Worm (Caenorhabditis elegans) whole organism, late embryonic: ENCODE results near the gene osta-1.

Source experiments
- C38D4.7 ChIP-seq: fragments of 200-800 bp; sonication (Bioruptor generic); optimal IDR thresholded peaks from 2 replicates; lab custom pipeline; 2018; ENCODE audit warnings: mild to moderate bottlenecking, missing genetic modification characterization, moderate library complexity, missing compliant biosample characterization
- F13H6.1 ChIP-seq: sonication (generic microtip); optimal IDR thresholded peaks from 2 replicates; lab custom pipeline; 2016; ENCODE audit warnings: missing genetic modification characterization, missing compliant biosample characterization
- K02D7.2 ChIP-seq: sonication (generic microtip); optimal IDR thresholded peaks from 2 replicates; lab custom pipeline; 2017; ENCODE audit warnings: mild to moderate bottlenecking, missing genetic modification characterization, missing compliant biosample characterization
- K09A11.1 ChIP-seq: sonication (generic microtip); optimal IDR thresholded peaks from 2 replicates; lab custom pipeline; 2017; ENCODE audit warnings: antibody characterized with exemption, mild to moderate bottlenecking, missing genetic modification characterization, missing compliant biosample characterization; ENCODE audit not compliant: insufficient read depth
- Y22D7AL.16 ChIP-seq: sonication (generic microtip); optimal IDR thresholded peaks from 2 replicates; lab custom pipeline; 2016; ENCODE audit warnings: missing genetic modification characterization, missing compliant biosample characterization
- ama-1 ChIP-seq: fragments of 150-350 bp; optimal IDR thresholded peaks from 2 replicates; lab custom pipeline; 2014
- ceh-18 ChIP-seq: sonication (generic microtip); optimal IDR thresholded peaks from 2 replicates; lab custom pipeline; 2016; ENCODE audit warnings: missing genetic modification characterization, missing compliant biosample characterization
- ceh-2 ChIP-seq: sonication (generic microtip); optimal IDR thresholded peaks from 2 replicates; lab custom pipeline; 2016; ENCODE audit warnings: missing genotype, missing genetic modification characterization, missing compliant biosample characterization
- ceh-22 ChIP-seq: sonication (generic microtip); optimal IDR thresholded peaks from 2 replicates; lab custom pipeline; 2017; ENCODE audit warnings: missing biosample characterization, missing genetic modification characterization
- ceh-24 ChIP-seq: sonication (generic microtip); optimal IDR thresholded peaks from 2 replicates; lab custom pipeline; 2016; ENCODE audit warnings: mild to moderate bottlenecking, missing genetic modification characterization, missing compliant biosample characterization
- ceh-30 ChIP-seq: fragments of 150-350 bp; optimal IDR thresholded peaks from 2 replicates; lab custom pipeline; 2014; ENCODE audit warnings: missing biosample characterization, missing genetic modification characterization
- ceh-34 ChIP-seq: sonication (generic microtip); optimal IDR thresholded peaks from 2 replicates; lab custom pipeline; 2016; ENCODE audit warnings: mild to moderate bottlenecking, missing genetic modification characterization, missing compliant biosample characterization
- ceh-45 ChIP-seq: fragments of 200-800 bp; sonication (Bioruptor generic); IDR thresholded peaks from 2 replicates; pipeline ENCODE4 v1.3.6; 2022; ENCODE audit warnings: missing genetic modification reagents, missing genetic modification characterization, missing compliant biosample characterization
- ceh-9 ChIP-seq: sonication (generic microtip); optimal IDR thresholded peaks from 2 replicates; lab custom pipeline; 2016; ENCODE audit warnings: mild to moderate bottlenecking, missing genetic modification characterization, inconsistent platforms, missing compliant biosample characterization
- dmd-4 ChIP-seq: sonication (generic microtip); optimal IDR thresholded peaks from 2 replicates; lab custom pipeline; 2016; ENCODE audit warnings: borderline replicate concordance, missing genetic modification characterization, missing compliant biosample characterization
- dve-1 ChIP-seq: sonication (generic microtip); optimal IDR thresholded peaks from 2 replicates; lab custom pipeline; 2017; ENCODE audit warnings: antibody characterized with exemption, mild to moderate bottlenecking, missing genetic modification characterization, missing compliant biosample characterization
- elt-2 ChIP-seq: sonication (generic microtip); optimal IDR thresholded peaks from 2 replicates; lab custom pipeline; 2016; ENCODE audit warnings: missing genetic modification reagents, missing genetic modification characterization, missing compliant biosample characterization
- ets-4 ChIP-seq: sonication (generic microtip); optimal IDR thresholded peaks from 2 replicates; lab custom pipeline; 2016; ENCODE audit warnings: missing genetic modification characterization, missing compliant biosample characterization
- eyg-1 ChIP-seq: sonication (generic microtip); optimal IDR thresholded peaks from 2 replicates; lab custom pipeline; 2016; ENCODE audit warnings: missing genotype, missing genetic modification characterization, missing compliant biosample characterization
- fkh-10 ChIP-seq: fragments of 150-350 bp; optimal IDR thresholded peaks from 2 replicates; lab custom pipeline; 2014; ENCODE audit warnings: missing biosample characterization, missing genetic modification reagents, missing genetic modification characterization
- hlh-13 ChIP-seq: fragments of 200-800 bp; sonication (Bioruptor generic); optimal IDR thresholded peaks from 2 replicates; lab custom pipeline; 2018; ENCODE audit warnings: mild to moderate bottlenecking, missing genetic modification characterization, missing compliant biosample characterization
- hlh-6 ChIP-seq: sonication (generic microtip); optimal IDR thresholded peaks from 2 replicates; lab custom pipeline; 2016; ENCODE audit warnings: missing genotype, missing genetic modification characterization, missing compliant biosample characterization
- hlh-8 ChIP-seq: sonication (generic microtip); optimal IDR thresholded peaks from 2 replicates; lab custom pipeline; 2016; ENCODE audit warnings: missing genotype, missing genetic modification characterization, missing compliant biosample characterization
- lim-6 ChIP-seq: sonication (generic microtip); optimal IDR thresholded peaks from 2 replicates; lab custom pipeline; 2016; ENCODE audit warnings: missing genetic modification characterization, missing compliant biosample characterization
- madf-2 ChIP-seq: sonication (generic microtip); optimal IDR thresholded peaks from 2 replicates; lab custom pipeline; 2017; ENCODE audit warnings: missing genetic modification characterization, missing compliant biosample characterization
- mec-3 ChIP-seq: sonication (generic microtip); optimal IDR thresholded peaks from 2 replicates; lab custom pipeline; 2016; ENCODE audit warnings: borderline replicate concordance, missing genetic modification characterization, missing compliant biosample characterization
- nfya-1 ChIP-seq: sonication (generic microtip); optimal IDR thresholded peaks from 2 replicates; lab custom pipeline; 2017; ENCODE audit warnings: missing genetic modification characterization, mild to moderate bottlenecking, missing compliant biosample characterization, antibody characterized with exemption, moderate library complexity
- nhr-11 ChIP-seq: fragments of 150-350 bp; optimal IDR thresholded peaks from 2 replicates; lab custom pipeline; 2014; ENCODE audit warnings: missing biosample characterization, missing genetic modification characterization
- pha-2 ChIP-seq: sonication (generic microtip); optimal IDR thresholded peaks from 2 replicates; lab custom pipeline; 2017; ENCODE audit warnings: mild to moderate bottlenecking, missing genetic modification characterization, missing compliant biosample characterization
- pha-4 ChIP-seq: fragments of 150-350 bp; optimal IDR thresholded peaks from 2 replicates; lab custom pipeline; 2018; ENCODE audit warnings: missing biosample characterization, missing genetic modification reagents, missing genetic modification characterization
- pqm-1 ChIP-seq: sonication (generic microtip); optimal IDR thresholded peaks from 2 replicates; lab custom pipeline; 2016; ENCODE audit warnings: missing genetic modification characterization, missing compliant biosample characterization
- sox-4 ChIP-seq: sonication (generic microtip); optimal IDR thresholded peaks from 2 replicates; lab custom pipeline; 2017; ENCODE audit warnings: mild to moderate bottlenecking, missing genetic modification characterization, inconsistent platforms, missing compliant biosample characterization
- syd-9 ChIP-seq: sonication (generic microtip); optimal IDR thresholded peaks from 2 replicates; lab custom pipeline; 2016; ENCODE audit warnings: mild to moderate bottlenecking, missing genetic modification characterization, moderate library complexity, missing compliant biosample characterization
- tbx-2 ChIP-seq: sonication (generic microtip); optimal IDR thresholded peaks from 2 replicates; lab custom pipeline; 2016; ENCODE audit warnings: missing genetic modification characterization, missing compliant biosample characterization
- ttx-3 ChIP-seq: sonication (generic microtip); optimal IDR thresholded peaks from 2 replicates; lab custom pipeline; 2016; ENCODE audit warnings: missing genetic modification reagents, missing genetic modification characterization, missing compliant biosample characterization
- unc-42 ChIP-seq: sonication (generic microtip); optimal IDR thresholded peaks from 2 replicates; lab custom pipeline; 2016; ENCODE audit warnings: missing genotype, missing genetic modification characterization, missing compliant biosample characterization
- unc-55 ChIP-seq: sonication (generic microtip); optimal IDR thresholded peaks from 2 replicates; lab custom pipeline; 2017; ENCODE audit warnings: missing biosample characterization, missing genetic modification reagents, missing genetic modification characterization
- unc-86 ChIP-seq: sonication (generic microtip); optimal IDR thresholded peaks from 2 replicates; lab custom pipeline; 2016; ENCODE audit warnings: missing genetic modification characterization, missing compliant biosample characterization
- zip-5 ChIP-seq: sonication (generic microtip); optimal IDR thresholded peaks from 2 replicates; lab custom pipeline; 2016; ENCODE audit warnings: missing genetic modification characterization, missing compliant biosample characterization
- ztf-16 ChIP-seq: sonication (generic microtip); optimal IDR thresholded peaks from 2 replicates; lab custom pipeline; 2017; ENCODE audit warnings: missing genetic modification characterization, missing compliant biosample characterization

osta-1 gene

ce11 chrII:33904-34303 lies 27.4 kb downstream of the osta-1 start, which contains the start of gene F23F1.2:
F23F1.2 (plus strand) TSS chrII:34204.
- TF ChIP-seq nhr-11 (no peak), ztf-16 (tag; lab: Kevin White, UChicago) (no peak), Y22D7AL.16 (no peak), C38D4.7 (GFP tag; lab: Kevin White, UChicago) (no peak), pha-2 (tag; lab: Kevin White, UChicago) (no peak), fkh-10 (GFP tag; lab: Kevin White, UChicago) (no peak), pqm-1 (tag; lab: Kevin White, UChicago) (no peak)

- TF ChIP-seq F13H6.1 (tag; lab: Kevin White, UChicago) (no peak), hlh-13 (GFP tag; lab: Kevin White, UChicago) (no peak), pha-4 (no peak), pqm-1 (tag; lab: Kevin White, UChicago) (no peak), ceh-30 (tag; lab: Kevin White, UChicago) (no peak), ceh-34 (tag; lab: Kevin White, UChicago) (no peak), ama-1 (lab: Kevin White, UChicago) (no peak), tbx-2 (no peak), lim-6 (tag; lab: Kevin White, UChicago) (no peak), ceh-9 (tag; lab: Kevin White, UChicago) (no peak), dmd-4 (no peak), sox-4 (tag; lab: Kevin White, UChicago) (no peak), hlh-6 (tag; lab: Kevin White, UChicago) (no peak), zip-5 (tag; lab: Kevin White, UChicago) (no peak), pha-2 (tag; lab: Kevin White, UChicago) (no peak)
Observed at ce11 chrII:37213-37612, 30.8 kb downstream of the osta-1 start, which contains the start of gene F23F1.6. F23F1.6 (minus strand) TSS chrII:37313.

- no peak for TF ChIP-seq ttx-3 (tag; lab: Kevin White, UChicago)
- TF ChIP-seq ceh-24 (tag; lab: Kevin White, UChicago) = no peak
Observed at ce11 chrII:39437-39836, 33.0 kb downstream of the osta-1 start, which contains the start of gene spp-24. spp-24 (minus strand) TSS chrII:39537.

ce11 chrII:41914-42313 lies 35.5 kb downstream of the osta-1 start, which contains the start of gene F23F1.10:
F23F1.10 (minus strand) TSS chrII:41982.
- no peak for TF ChIP-seq K09A11.1 (tag; lab: Kevin White, UChicago)
- no peak for TF ChIP-seq hlh-8
- no peak for TF ChIP-seq ceh-2 (tag; lab: Kevin White, UChicago)
- no peak for TF ChIP-seq syd-9 (tag; lab: Kevin White, UChicago)
- no peak for TF ChIP-seq ceh-9 (tag; lab: Kevin White, UChicago)
- no peak for TF ChIP-seq eyg-1 (tag; lab: Kevin White, UChicago)
- no peak for TF ChIP-seq ceh-22 (tag; lab: Kevin White, UChicago)
- no peak for TF ChIP-seq Y22D7AL.16

- TF ChIP-seq nfya-1 = peak; percentile 28
- TF ChIP-seq unc-42 = peak; percentile 76
- TF ChIP-seq ceh-45 (GFP tag; lab: Robert Waterston, UW) = no peak
- peak; percentile 36 for TF ChIP-seq unc-55
- TF ChIP-seq, all 69 proteins: peak for 3
Observed at ce11 chrII:43640-44039, 37.2 kb downstream of the osta-1 start, which contains the start of gene nfyc-1. nfyc-1 (plus strand) TSS chrII:43907.

ce11 chrII:44740-45139 lies 38.3 kb downstream of the osta-1 start, which contains the start of gene rpoa-49:
rpoa-49 (plus strand) TSS chrII:45040.
- TF ChIP-seq pha-2 (tag; lab: Kevin White, UChicago) (no peak), ceh-18 (tag; lab: Kevin White, UChicago) (no peak), dve-1 (tag; lab: Kevin White, UChicago) (no peak), elt-2 (tag; lab: Kevin White, UChicago) (no peak), mec-3 (tag; lab: Kevin White, UChicago) (no peak), zip-5 (tag; lab: Kevin White, UChicago) (no peak), ttx-3 (tag; lab: Kevin White, UChicago) (no peak), madf-2 (no peak), ceh-9 (tag; lab: Kevin White, UChicago) (no peak), unc-86 (no peak), tbx-2 (no peak), ets-4 (tag; lab: Kevin White, UChicago) (no peak), C38D4.7 (GFP tag; lab: Kevin White, UChicago) (no peak), K02D7.2 (no peak), ceh-30 (tag; lab: Kevin White, UChicago) (no peak), nhr-11 (no peak), unc-55 (no peak), F13H6.1 (tag; lab: Kevin White, UChicago) (no peak), ama-1 (lab: Kevin White, UChicago) (no peak), fkh-10 (GFP tag; lab: Kevin White, UChicago) (no peak)
